Worm (Caenorhabditis elegans): ENCODE measurements around the gene F01E11.18.

DNA sequence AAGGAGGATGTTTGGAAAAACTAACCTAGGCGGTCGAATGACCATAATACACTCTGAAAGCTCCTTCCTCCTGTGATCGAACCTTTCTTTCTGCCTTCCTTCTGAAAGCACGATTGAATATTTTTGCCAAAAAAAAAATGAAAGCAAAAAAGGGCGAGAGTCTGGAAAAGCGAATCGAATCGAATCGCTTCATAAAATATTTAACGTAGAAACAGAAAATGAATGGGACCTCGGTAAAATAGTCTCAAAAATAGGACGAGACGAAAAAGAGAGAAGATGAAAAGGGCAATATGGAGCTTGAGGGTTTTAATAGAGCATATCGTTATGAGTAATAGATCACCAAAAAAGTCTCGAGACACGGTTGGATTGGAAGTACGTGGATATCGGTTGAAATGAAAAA is 33.1 kb upstream of the F01E11.18 start, which contains the start of gene inx-1:
- no peak for TF ChIP-seq nhr-28 (tag; optimal IDR thresholded peaks at IDR 0.05)
- TF ChIP-seq snpc-4 (tag; optimal IDR thresholded peaks at IDR 0.05): no peak
- no peak for TF ChIP-seq lsy-2 (tag; optimal IDR thresholded peaks at IDR 0.05)
- TF ChIP-seq nhr-237 (tag; optimal IDR thresholded peaks at IDR 0.05): no peak
- no peak for TF ChIP-seq cnd-1 (tag; optimal IDR thresholded peaks at IDR 0.05)
